Worm (Caenorhabditis elegans): ENCODE measurements around the gene nspb-4.

Gene nspb-4

DNA sequence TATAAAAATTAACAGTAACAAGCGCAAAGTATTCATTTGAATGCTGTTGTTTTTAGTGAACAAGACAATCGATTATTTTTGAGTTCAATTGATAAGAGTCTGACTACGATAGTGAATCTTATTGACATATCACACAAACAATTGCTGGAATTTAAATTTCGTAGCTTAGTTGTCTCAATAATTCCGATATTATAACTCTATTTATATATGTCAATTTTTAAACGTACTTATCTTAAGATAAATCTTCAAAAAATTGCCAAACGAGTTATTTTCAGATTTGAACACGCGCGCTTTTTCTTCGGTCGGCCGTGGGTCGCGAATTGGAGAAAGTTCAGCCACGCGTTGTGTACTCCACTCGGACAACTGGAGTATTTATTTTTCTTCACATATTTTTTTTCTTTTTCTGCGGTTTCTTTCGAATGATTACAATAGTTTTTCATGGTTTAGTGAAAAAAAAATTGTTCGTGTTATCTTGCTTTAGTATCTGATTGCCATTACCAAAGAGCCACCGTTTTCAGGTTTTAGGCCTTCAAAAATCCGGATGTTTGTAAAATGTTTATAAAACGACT lies 33.8 kb downstream of the nspb-4 start, which contains the start of the genes cest-5.1 and C01B10.9 (continued):
- no peak for TF ChIP-seq C17E4.6 (GFP tag; IDR thresholded peaks at IDR 0.05)
- no peak for TF ChIP-seq fkh-3 (tag; optimal IDR thresholded peaks at IDR 0.05)
- TF ChIP-seq F52B5.7 (tag; optimal IDR thresholded peaks at IDR 0.05), result no peak
- TF ChIP-seq ztf-25 (GFP tag; IDR thresholded peaks at IDR 0.05), result no peak
- TF ChIP-seq egrh-3 (GFP tag; IDR thresholded peaks at IDR 0.05), result no peak
- no peak for TF ChIP-seq somi-1 (GFP tag; optimal IDR thresholded peaks at IDR 0.05)
- peak; percentile 76 for TF ChIP-seq dpl-1 (GFP tag; optimal IDR thresholded peaks at IDR 0.05)
- no peak; the same call in 1 of the 2 replicates for TF ChIP-seq dox-1 (GFP tag; IDR thresholded peaks at IDR 0.05)
- TF ChIP-seq B0035.1 (tag; optimal IDR thresholded peaks at IDR 0.05), result no peak
- no peak for TF ChIP-seq lsl-1 (GFP tag; optimal IDR thresholded peaks at IDR 0.05)
- no peak for TF ChIP-seq nfya-2 (GFP tag; IDR thresholded peaks at IDR 0.05)
- TF ChIP-seq nhr-179 (tag; optimal IDR thresholded peaks at IDR 0.05), result no peak
- no peak for TF ChIP-seq B0261.1 (tag; optimal IDR thresholded peaks at IDR 0.05)
- TF ChIP-seq ekl-4 (GFP tag; IDR thresholded peaks at IDR 0.05), result no peak
- no peak for TF ChIP-seq unc-62 (GFP tag; optimal IDR thresholded peaks at IDR 0.05)
- peak; percentile 15 for TF ChIP-seq nhr-80 (tag; optimal IDR thresholded peaks at IDR 0.05)
- peak; percentile 35 for TF ChIP-seq snpc-1.3 (tag; optimal IDR thresholded peaks at IDR 0.05; ENCODE audit: insufficient read depth)
- TF ChIP-seq ztf-6 (GFP tag; IDR thresholded peaks at IDR 0.05), result no peak
- TF ChIP-seq ceh-27 (GFP tag; optimal IDR thresholded peaks at IDR 0.05), result peak; percentile 60
- TF ChIP-seq F22D6.2 (tag; optimal IDR thresholded peaks at IDR 0.05), result no peak
- TF ChIP-seq T07F8.4 (tag; optimal IDR thresholded peaks at IDR 0.05), result no peak
- TF ChIP-seq T26A5.8 (tag; optimal IDR thresholded peaks at IDR 0.05), result no peak
- no peak for TF ChIP-seq Y53F4B.3 (GFP tag; IDR thresholded peaks at IDR 0.05)
- no peak for TF ChIP-seq ets-4 (GFP tag; optimal IDR thresholded peaks at IDR 0.05)
- TF ChIP-seq him-1 (tag; optimal IDR thresholded peaks at IDR 0.05), result no peak
- no peak for TF ChIP-seq F57C9.4 (tag; optimal IDR thresholded peaks at IDR 0.05)
- TF ChIP-seq ceh-58 (GFP tag; IDR thresholded peaks at IDR 0.05), result no peak
- no peak for TF ChIP-seq sptf-2 (GFP tag; optimal IDR thresholded peaks at IDR 0.05)
- no peak for TF ChIP-seq mcd-1 (GFP tag; IDR thresholded peaks at IDR 0.05)
- TF ChIP-seq lin-40 (tag; optimal IDR thresholded peaks at IDR 0.05), result peak; percentile 45
- no peak for TF ChIP-seq die-1 (tag; optimal IDR thresholded peaks at IDR 0.05)
- peak; percentile 2 for TF ChIP-seq snpc-1.1 (tag; optimal IDR thresholded peaks at IDR 0.05; ENCODE audit: insufficient read depth)
- TF ChIP-seq tbp1 (GFP tag; optimal IDR thresholded peaks at IDR 0.05), result peak; percentile 47
- no peak; the same call in none of the 2 replicates for TF ChIP-seq F33H1.4 (GFP tag; IDR thresholded peaks at IDR 0.05)
- no peak; the same call in 1 of the 2 replicates for TF ChIP-seq hmg-1.2 (GFP tag; IDR thresholded peaks at IDR 0.05)
- no peak for TF ChIP-seq ceh-100 (GFP tag; IDR thresholded peaks at IDR 0.05)
- TF ChIP-seq D2030.7 (GFP tag; IDR thresholded peaks at IDR 0.05), result peak; percentile 37; the same call in 1 of the 2 replicates
- TF ChIP-seq cebp-1 (GFP tag; IDR thresholded peaks at IDR 0.05), result no peak; the same call in 1 of the 2 replicates
- no peak for TF ChIP-seq cebp-1 (tag; optimal IDR thresholded peaks at IDR 0.05)
- peak; percentile 53; the same call in 1 of the 2 replicates for TF ChIP-seq attf-6 (GFP tag; IDR thresholded peaks at IDR 0.05)
- no peak for TF ChIP-seq ama-1 (optimal IDR thresholded peaks at IDR 0.05)
- no peak for TF ChIP-seq ama-1 (GFP tag; optimal IDR thresholded peaks at IDR 0.05)
- peak; percentile 58; the same call in 1 of the 2 replicates for TF ChIP-seq attf-3 (GFP tag; conservative IDR thresholded peaks at IDR 0.05)
- TF ChIP-seq bed-2 (GFP tag; IDR thresholded peaks at IDR 0.05), result peak; percentile 64; the same call in 1 of the 2 replicates
- peak; percentile 50 for TF ChIP-seq snpc-3.4 (tag; optimal IDR thresholded peaks at IDR 0.05)
- TF ChIP-seq let-607 (tag; optimal IDR thresholded peaks at IDR 0.05), result peak in 1 of 2 experiments; percentile 41
- TF ChIP-seq ztf-26 (tag; optimal IDR thresholded peaks at IDR 0.05), result no peak
- no peak for TF ChIP-seq let-526 (GFP tag; IDR thresholded peaks at IDR 0.05)
- no peak for TF ChIP-seq lin-26 (GFP tag; IDR thresholded peaks at IDR 0.05)
